Worm (Caenorhabditis elegans) whole organism, late embryonic: ENCODE measurements around the gene spin-3.

ENCODE experiments used
- C08G9.2 ChIP-seq: sonication (generic microtip); optimal IDR thresholded peaks from 2 replicates; lab custom pipeline; 2016; ENCODE audit warnings: mild to moderate bottlenecking, missing genetic modification characterization, moderate library complexity, missing compliant biosample characterization
- C38D4.7 ChIP-seq: fragments of 200-800 bp; sonication (Bioruptor generic); optimal IDR thresholded peaks from 2 replicates; lab custom pipeline; 2018; ENCODE audit warnings: mild to moderate bottlenecking, missing genetic modification characterization, moderate library complexity, missing compliant biosample characterization
- K02D7.2 ChIP-seq: sonication (generic microtip); optimal IDR thresholded peaks from 2 replicates; lab custom pipeline; 2017; ENCODE audit warnings: mild to moderate bottlenecking, missing genetic modification characterization, missing compliant biosample characterization
- K09A11.1 ChIP-seq: sonication (generic microtip); optimal IDR thresholded peaks from 2 replicates; lab custom pipeline; 2017; ENCODE audit warnings: antibody characterized with exemption, mild to moderate bottlenecking, missing genetic modification characterization, missing compliant biosample characterization; ENCODE audit not compliant: insufficient read depth
- Y22D7AL.16 ChIP-seq: sonication (generic microtip); optimal IDR thresholded peaks from 2 replicates; lab custom pipeline; 2016; ENCODE audit warnings: missing genetic modification characterization, missing compliant biosample characterization
- ama-1 ChIP-seq: fragments of 150-350 bp; optimal IDR thresholded peaks from 2 replicates; lab custom pipeline; 2014
- ceh-14 ChIP-seq: sonication (generic microtip); optimal IDR thresholded peaks from 2 replicates; lab custom pipeline; 2016; ENCODE audit warnings: missing genotype, missing genetic modification characterization, missing compliant biosample characterization
- ceh-18 ChIP-seq: sonication (generic microtip); optimal IDR thresholded peaks from 2 replicates; lab custom pipeline; 2016; ENCODE audit warnings: missing genetic modification characterization, missing compliant biosample characterization
- ceh-2 ChIP-seq: sonication (generic microtip); optimal IDR thresholded peaks from 2 replicates; lab custom pipeline; 2016; ENCODE audit warnings: missing genotype, missing genetic modification characterization, missing compliant biosample characterization
- ceh-22 ChIP-seq: sonication (generic microtip); optimal IDR thresholded peaks from 2 replicates; lab custom pipeline; 2017; ENCODE audit warnings: missing biosample characterization, missing genetic modification characterization
- ceh-30 ChIP-seq: fragments of 150-350 bp; optimal IDR thresholded peaks from 2 replicates; lab custom pipeline; 2014; ENCODE audit warnings: missing biosample characterization, missing genetic modification characterization
- ceh-31 ChIP-seq: sonication (generic microtip); optimal IDR thresholded peaks from 2 replicates; lab custom pipeline; 2016; ENCODE audit warnings: missing genetic modification characterization, missing compliant biosample characterization
- ceh-34 ChIP-seq: sonication (generic microtip); optimal IDR thresholded peaks from 2 replicates; lab custom pipeline; 2016; ENCODE audit warnings: mild to moderate bottlenecking, missing genetic modification characterization, missing compliant biosample characterization
- ceh-45 ChIP-seq: fragments of 200-800 bp; sonication (Bioruptor generic); IDR thresholded peaks from 2 replicates; pipeline ENCODE4 v1.3.6; 2022; ENCODE audit warnings: missing genetic modification reagents, missing genetic modification characterization, missing compliant biosample characterization
- ceh-48 ChIP-seq: sonication (generic microtip); optimal IDR thresholded peaks from 2 replicates; lab custom pipeline; 2016; ENCODE audit warnings: missing genetic modification characterization, inconsistent platforms, missing compliant biosample characterization
- ceh-6 ChIP-seq: fragments of 200-800 bp; sonication (Bioruptor generic); optimal IDR thresholded peaks from 2 replicates; lab custom pipeline; 2018; ENCODE audit warnings: mild to moderate bottlenecking, missing genetic modification characterization, missing compliant biosample characterization
- dmd-4 ChIP-seq: sonication (generic microtip); optimal IDR thresholded peaks from 2 replicates; lab custom pipeline; 2016; ENCODE audit warnings: borderline replicate concordance, missing genetic modification characterization, missing compliant biosample characterization
- dve-1 ChIP-seq: sonication (generic microtip); optimal IDR thresholded peaks from 2 replicates; lab custom pipeline; 2017; ENCODE audit warnings: antibody characterized with exemption, mild to moderate bottlenecking, missing genetic modification characterization, missing compliant biosample characterization
- elt-4 ChIP-seq: sonication (generic microtip); optimal IDR thresholded peaks from 2 replicates; lab custom pipeline; 2016; ENCODE audit warnings: missing genetic modification characterization, missing compliant biosample characterization
- ets-4 ChIP-seq: sonication (generic microtip); optimal IDR thresholded peaks from 2 replicates; lab custom pipeline; 2016; ENCODE audit warnings: missing genetic modification characterization, missing compliant biosample characterization
- eyg-1 ChIP-seq: sonication (generic microtip); optimal IDR thresholded peaks from 2 replicates; lab custom pipeline; 2016; ENCODE audit warnings: missing genotype, missing genetic modification characterization, missing compliant biosample characterization
- fax-1 ChIP-seq: sonication (generic microtip); optimal IDR thresholded peaks from 2 replicates; lab custom pipeline; 2016; ENCODE audit warnings: missing genotype, missing genetic modification characterization, missing compliant biosample characterization
- fkh-10 ChIP-seq: fragments of 150-350 bp; optimal IDR thresholded peaks from 2 replicates; lab custom pipeline; 2014; ENCODE audit warnings: missing biosample characterization, missing genetic modification reagents, missing genetic modification characterization
- fkh-6 ChIP-seq: sonication (generic microtip); optimal IDR thresholded peaks from 2 replicates; lab custom pipeline; 2016; ENCODE audit warnings: missing genetic modification characterization, missing compliant biosample characterization
- hlh-30 ChIP-seq: sonication (generic microtip); optimal IDR thresholded peaks from 2 replicates; lab custom pipeline; 2017; ENCODE audit warnings: antibody characterized with exemption, missing genetic modification characterization, missing compliant biosample characterization; ENCODE audit not compliant: insufficient read depth
- hlh-6 ChIP-seq: sonication (generic microtip); optimal IDR thresholded peaks from 2 replicates; lab custom pipeline; 2016; ENCODE audit warnings: missing genotype, missing genetic modification characterization, missing compliant biosample characterization
- hlh-8 ChIP-seq: sonication (generic microtip); optimal IDR thresholded peaks from 2 replicates; lab custom pipeline; 2016; ENCODE audit warnings: missing genotype, missing genetic modification characterization, missing compliant biosample characterization
- lim-6 ChIP-seq: sonication (generic microtip); optimal IDR thresholded peaks from 2 replicates; lab custom pipeline; 2016; ENCODE audit warnings: missing genetic modification characterization, missing compliant biosample characterization
- nhr-11 ChIP-seq: fragments of 150-350 bp; optimal IDR thresholded peaks from 2 replicates; lab custom pipeline; 2014; ENCODE audit warnings: missing biosample characterization, missing genetic modification characterization
- nhr-232 ChIP-seq: sonication (generic microtip); optimal IDR thresholded peaks from 2 replicates; lab custom pipeline; 2016; ENCODE audit warnings: missing genetic modification characterization, missing compliant biosample characterization
- odd-2 ChIP-seq: sonication (generic microtip); optimal IDR thresholded peaks from 2 replicates; lab custom pipeline; 2017; ENCODE audit warnings: antibody characterized with exemption, mild to moderate bottlenecking, missing genetic modification characterization, missing compliant biosample characterization
- pag-3 ChIP-seq: sonication (generic microtip); optimal IDR thresholded peaks from 2 replicates; lab custom pipeline; 2016; ENCODE audit warnings: missing compliant biosample characterization, missing genetic modification characterization, borderline replicate concordance
- pha-4 ChIP-seq: fragments of 150-350 bp; optimal IDR thresholded peaks from 2 replicates; lab custom pipeline; 2018; ENCODE audit warnings: missing biosample characterization, missing genetic modification reagents, missing genetic modification characterization
- pros-1 ChIP-seq: fragments of 150-350 bp; optimal IDR thresholded peaks from 2 replicates; lab custom pipeline; 2014; ENCODE audit warnings: missing biosample characterization, missing genetic modification reagents, missing genetic modification characterization
- sdc-2 ChIP-seq: sonication (generic microtip); optimal IDR thresholded peaks from 2 replicates; lab custom pipeline; 2016; ENCODE audit warnings: missing genotype, missing genetic modification characterization, missing compliant biosample characterization
- syd-9 ChIP-seq: sonication (generic microtip); optimal IDR thresholded peaks from 2 replicates; lab custom pipeline; 2016; ENCODE audit warnings: mild to moderate bottlenecking, missing genetic modification characterization, moderate library complexity, missing compliant biosample characterization
- tbx-2 ChIP-seq: sonication (generic microtip); optimal IDR thresholded peaks from 2 replicates; lab custom pipeline; 2016; ENCODE audit warnings: missing genetic modification characterization, missing compliant biosample characterization
- tbx-7 ChIP-seq: sonication (generic microtip); optimal IDR thresholded peaks from 2 replicates; lab custom pipeline; 2016; ENCODE audit warnings: missing genotype, missing genetic modification characterization, missing compliant biosample characterization
- ttx-3 ChIP-seq: sonication (generic microtip); optimal IDR thresholded peaks from 2 replicates; lab custom pipeline; 2016; ENCODE audit warnings: missing genetic modification reagents, missing genetic modification characterization, missing compliant biosample characterization
- unc-3 ChIP-seq, 2 experiments: fragments of 200-800 bp in 1 of 2; sonication (Bioruptor generic) in 1 of 2; sonication (generic microtip) in 1 of 2; conservative IDR thresholded peaks in 1 of 2; optimal IDR thresholded peaks in 1 of 2; 2 replicates each; pipeline versions ENCODE4 v1.3.6 to Lab custom; 2016 to 2022; ENCODE audit warnings: missing compliant biosample characterization in 2 of 2, missing genetic modification characterization in 2 of 2, missing genetic modification reagents in 1 of 2
- unc-42 ChIP-seq: sonication (generic microtip); optimal IDR thresholded peaks from 2 replicates; lab custom pipeline; 2016; ENCODE audit warnings: missing genotype, missing genetic modification characterization, missing compliant biosample characterization
- unc-55 ChIP-seq: sonication (generic microtip); optimal IDR thresholded peaks from 2 replicates; lab custom pipeline; 2017; ENCODE audit warnings: missing biosample characterization, missing genetic modification reagents, missing genetic modification characterization
- unc-86 ChIP-seq: sonication (generic microtip); optimal IDR thresholded peaks from 2 replicates; lab custom pipeline; 2016; ENCODE audit warnings: missing genetic modification characterization, missing compliant biosample characterization
- zip-5 ChIP-seq: sonication (generic microtip); optimal IDR thresholded peaks from 2 replicates; lab custom pipeline; 2016; ENCODE audit warnings: missing genetic modification characterization, missing compliant biosample characterization
- ztf-16 ChIP-seq: sonication (generic microtip); optimal IDR thresholded peaks from 2 replicates; lab custom pipeline; 2017; ENCODE audit warnings: missing genetic modification characterization, missing compliant biosample characterization

Gene spin-3

ce11 chrX:13169975-13170374, 39.9 kb downstream of the spin-3 start, which contains the start of gene mob-2:
mob-2 (minus strand) TSS chrX:13170075.
- TF ChIP-seq tbx-7 (tag; lab: Kevin White, UChicago) (no peak), hlh-8 (tag; lab: Kevin White, UChicago) (no peak), eyg-1 (tag; lab: Kevin White, UChicago) (no peak), C08G9.2 (no peak), pha-4 (tag; lab: Kevin White, UChicago) (no peak), ets-4 (tag; lab: Kevin White, UChicago) (no peak)

DNA sequence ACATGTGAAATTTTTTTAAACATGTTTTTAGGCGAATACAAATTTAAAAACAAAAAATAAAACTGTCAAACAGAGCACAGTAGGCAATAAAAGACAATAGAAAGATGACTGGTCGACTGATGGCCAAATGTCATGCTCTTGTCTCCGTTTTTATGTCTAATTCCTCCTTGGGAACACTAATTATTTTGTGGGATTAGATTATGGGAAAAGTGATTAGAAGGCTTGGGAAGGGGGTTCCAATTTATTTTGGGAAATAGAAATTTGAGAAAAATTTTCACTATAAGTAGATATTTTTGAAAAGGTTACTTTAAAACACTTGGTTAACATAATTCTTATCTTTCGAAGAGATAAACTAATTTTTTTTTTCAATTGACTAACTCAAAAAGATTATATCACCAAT, 40.8 kb downstream of the spin-3 start:
- TF ChIP-seq unc-3 (GFP tag; conservative IDR thresholded peaks at IDR 0.05; lab: Robert Waterston, UW): no peak
- no peak for TF ChIP-seq unc-3 (tag; optimal IDR thresholded peaks at IDR 0.05; lab: Kevin White, UChicago)
- TF ChIP-seq ceh-14 (tag; lab: Kevin White, UChicago): no peak
- no peak for TF ChIP-seq ceh-22 (tag; lab: Kevin White, UChicago)
- TF ChIP-seq dmd-4 (tag; lab: Kevin White, UChicago): no peak
- TF ChIP-seq fkh-10 (GFP tag; lab: Kevin White, UChicago): no peak
- no peak for TF ChIP-seq dve-1
- no peak for TF ChIP-seq unc-86 (tag; lab: Kevin White, UChicago)
- TF ChIP-seq lim-6 (tag; lab: Kevin White, UChicago): no peak
- TF ChIP-seq ceh-6: no peak
- TF ChIP-seq ztf-16 (tag; lab: Kevin White, UChicago): no peak
- TF ChIP-seq pha-4 (tag; lab: Kevin White, UChicago): no peak
- no peak for TF ChIP-seq unc-55
- TF ChIP-seq zip-5 (tag; lab: Kevin White, UChicago): no peak
- no peak for TF ChIP-seq pag-3 (tag; lab: Kevin White, UChicago)
- TF ChIP-seq hlh-6: no peak
- TF ChIP-seq ama-1 (lab: Kevin White, UChicago): no peak
- TF ChIP-seq tbx-2 (tag; lab: Kevin White, UChicago): no peak
- no peak for TF ChIP-seq unc-42 (tag; lab: Kevin White, UChicago)
- TF ChIP-seq nhr-232 (tag; lab: Kevin White, UChicago): no peak

ce11 chrX:13171206-13171605, 41.2 kb downstream of the spin-3 start:
- TF ChIP-seq fkh-6: no peak
- no peak for TF ChIP-seq ceh-6
- TF ChIP-seq ama-1 (lab: Kevin White, UChicago): no peak
- TF ChIP-seq ceh-45 (GFP tag; lab: Robert Waterston, UW): no peak
- no peak for TF ChIP-seq fkh-10 (GFP tag; lab: Kevin White, UChicago)
- TF ChIP-seq unc-55: peak; percentile 12
- TF ChIP-seq ceh-14 (tag; lab: Kevin White, UChicago): no peak
- no peak for TF ChIP-seq pha-4 (tag; lab: Kevin White, UChicago)
- TF ChIP-seq ttx-3: no peak
- TF ChIP-seq ceh-48 (tag; lab: Kevin White, UChicago): no peak
- no peak for TF ChIP-seq nhr-232 (tag; lab: Kevin White, UChicago)
- no peak for TF ChIP-seq elt-4 (tag; lab: Kevin White, UChicago)
- TF ChIP-seq hlh-30 (tag; lab: Kevin White, UChicago): no peak
- no peak for TF ChIP-seq pros-1 (tag; lab: Kevin White, UChicago)
- TF ChIP-seq hlh-6: no peak
- no peak for TF ChIP-seq eyg-1 (tag; lab: Kevin White, UChicago)
- peak; percentile 49 for TF ChIP-seq ceh-31 (tag; lab: Kevin White, UChicago)
- no peak for TF ChIP-seq K09A11.1
- TF ChIP-seq nhr-11 (tag; lab: Kevin White, UChicago): no peak
- TF ChIP-seq ceh-34: peak; percentile 28
- TF ChIP-seq C38D4.7 (GFP tag; lab: Kevin White, UChicago): no peak
- TF ChIP-seq K02D7.2 (tag; lab: Kevin White, UChicago): no peak
- no peak for TF ChIP-seq unc-3 (GFP tag; conservative IDR thresholded peaks at IDR 0.05; lab: Robert Waterston, UW)
- no peak for TF ChIP-seq unc-3 (tag; optimal IDR thresholded peaks at IDR 0.05; lab: Kevin White, UChicago)
- TF ChIP-seq tbx-2 (tag; lab: Kevin White, UChicago): peak; percentile 16
- no peak for TF ChIP-seq ceh-18
- TF ChIP-seq ceh-30: no peak
- TF ChIP-seq ceh-2 (tag; lab: Kevin White, UChicago): no peak
- TF ChIP-seq C08G9.2: peak; percentile 39
- TF ChIP-seq ztf-16 (tag; lab: Kevin White, UChicago): no peak
- TF ChIP-seq unc-42 (tag; lab: Kevin White, UChicago): peak; percentile 75
- no peak for TF ChIP-seq sdc-2
- TF ChIP-seq Y22D7AL.16 (tag; lab: Kevin White, UChicago): no peak
- TF ChIP-seq fax-1 (tag; lab: Kevin White, UChicago): no peak
- TF ChIP-seq syd-9 (tag; lab: Kevin White, UChicago): no peak
- TF ChIP-seq unc-86 (tag; lab: Kevin White, UChicago): no peak
- no peak for TF ChIP-seq odd-2 (tag; lab: Kevin White, UChicago)
